Fruit fly (Drosophila melanogaster) whole organism, prepupa: ENCODE results near the gene Elp1.

ENCODE experiments used
- Blimp-1 ChIP-seq: fragments of 200-800 bp; sonication (Bioruptor generic); optimal IDR thresholded peaks from 3 replicates; lab custom pipeline; 2017; ENCODE audit warnings: missing biosample characterization, missing genetic modification characterization, mild to moderate bottlenecking, moderate library complexity, missing genetic modification reagents
- CG10631 ChIP-seq: fragments of 200-800 bp; sonication (Bioruptor generic); optimal IDR thresholded peaks from 2 replicates; lab custom pipeline; 2016; ENCODE audit warnings: missing biosample characterization, missing genetic modification characterization
- CG11762 ChIP-seq: fragments of 200-800 bp; sonication (Bioruptor generic); optimal IDR thresholded peaks from 3 replicates; lab custom pipeline; 2016; ENCODE audit warnings: missing biosample characterization, missing genetic modification characterization; ENCODE audit not compliant: insufficient read depth
- CG15336 ChIP-seq: fragments of 200-800 bp; sonication (Bioruptor generic); IDR thresholded peaks from 2 replicates; pipeline ENCODE4 v1.3.6; 2022; ENCODE audit warnings: missing biosample characterization, missing genetic modification characterization
- CG16779 ChIP-seq: fragments of 200-800 bp; sonication (Bioruptor generic); optimal IDR thresholded peaks from 3 replicates; lab custom pipeline; 2017; ENCODE audit warnings: missing biosample characterization, mild to moderate bottlenecking, missing genetic modification characterization
- CG3032 ChIP-seq: fragments of 200-800 bp; optimal IDR thresholded peaks from 2 replicates; lab custom pipeline; 2019; ENCODE audit warnings: missing biosample characterization, mild to moderate bottlenecking, missing genetic modification characterization, moderate library complexity
- CG31627 ChIP-seq: fragments of 200-800 bp; sonication (Bioruptor generic); optimal IDR thresholded peaks from 3 replicates; lab custom pipeline; 2016; ENCODE audit warnings: missing biosample characterization, missing genetic modification characterization
- CG32006 ChIP-seq: fragments of 200-800 bp; sonication (Bioruptor generic); optimal IDR thresholded peaks from 3 replicates; lab custom pipeline; 2017; ENCODE audit warnings: missing biosample characterization, mild to moderate bottlenecking, missing genetic modification characterization
- CG34406 ChIP-seq: fragments of 200-800 bp; sonication (Bioruptor generic); optimal IDR thresholded peaks from 3 replicates; lab custom pipeline; 2016; ENCODE audit warnings: missing biosample characterization, missing genetic modification characterization
- CG3919 ChIP-seq: fragments of 200-800 bp; sonication (Bioruptor generic); optimal IDR thresholded peaks from 3 replicates; lab custom pipeline; 2016; ENCODE audit warnings: missing biosample characterization, missing genetic modification characterization
- CG4318 ChIP-seq: fragments of 200-800 bp; sonication (Bioruptor generic); optimal IDR thresholded peaks from 3 replicates; lab custom pipeline; 2017; ENCODE audit warnings: missing biosample characterization, mild to moderate bottlenecking, missing genetic modification characterization
- CG6163 ChIP-seq: fragments of 200-800 bp; sonication (Bioruptor generic); IDR thresholded peaks from 3 replicates; pipeline ENCODE4 v1.3.6; 2022; ENCODE audit warnings: missing biosample characterization, missing genetic modification characterization
- CG6276 ChIP-seq: fragments of 200-800 bp; sonication (Bioruptor generic); optimal IDR thresholded peaks from 2 replicates; lab custom pipeline; 2017; ENCODE audit warnings: missing biosample characterization, mild to moderate bottlenecking, missing genetic modification characterization
- CG6792 ChIP-seq: fragments of 200-800 bp; sonication (Bioruptor generic); optimal IDR thresholded peaks from 3 replicates; lab custom pipeline; 2016; ENCODE audit warnings: missing biosample characterization, missing genetic modification characterization
- CG6808 ChIP-seq: fragments of 200-800 bp; sonication (Bioruptor generic); optimal IDR thresholded peaks from 3 replicates; lab custom pipeline; 2017; ENCODE audit warnings: missing biosample characterization, missing genetic modification characterization, mild to moderate bottlenecking, moderate library complexity, missing genetic modification reagents
- CG6854 ChIP-seq: fragments of 200-800 bp; sonication (Bioruptor generic); optimal IDR thresholded peaks from 2 replicates; lab custom pipeline; 2017; ENCODE audit warnings: missing biosample characterization, mild to moderate bottlenecking, missing genetic modification characterization
- CG7368 ChIP-seq: fragments of 200-800 bp; sonication (Bioruptor generic); optimal IDR thresholded peaks from 3 replicates; lab custom pipeline; 2016; ENCODE audit warnings: missing biosample characterization, missing genetic modification characterization
- CG8119 ChIP-seq: fragments of 200-800 bp; sonication (Bioruptor generic); IDR thresholded peaks from 3 replicates; pipeline ENCODE4 v1.3.6; 2022; ENCODE audit warnings: missing biosample characterization, missing genetic modification characterization
- CG8632 ChIP-seq: fragments of 200-800 bp; sonication (Bioruptor generic); optimal IDR thresholded peaks from 3 replicates; lab custom pipeline; 2016; ENCODE audit warnings: missing biosample characterization, missing genetic modification characterization
- CG9139 ChIP-seq: fragments of 200-800 bp; sonication (Bioruptor generic); optimal IDR thresholded peaks from 3 replicates; lab custom pipeline; 2017; ENCODE audit warnings: missing biosample characterization, mild to moderate bottlenecking, missing genetic modification characterization
- Eip75B ChIP-seq: fragments of 200-800 bp; sonication (Bioruptor generic); optimal IDR thresholded peaks from 3 replicates; lab custom pipeline; 2016; ENCODE audit warnings: missing biosample characterization, missing genetic modification characterization
- Eip78C ChIP-seq: fragments of 200-800 bp; sonication (Bioruptor generic); peaks from one replicate; lab custom pipeline; 2016; ENCODE audit warnings: missing biosample characterization, missing genetic modification characterization
- Eip93F ChIP-seq: fragments of 200-800 bp; sonication (Bioruptor generic); optimal IDR thresholded peaks from 2 replicates; lab custom pipeline; 2016; ENCODE audit warnings: missing biosample characterization, mild to moderate bottlenecking, missing genetic modification characterization
- Ets21C ChIP-seq: fragments of 200-800 bp; sonication (Bioruptor generic); optimal IDR thresholded peaks from 3 replicates; lab custom pipeline; 2016; ENCODE audit warnings: missing biosample characterization, missing genetic modification characterization
- Ets96B ChIP-seq: fragments of 200-800 bp; optimal IDR thresholded peaks from 2 replicates; lab custom pipeline; 2019; ENCODE audit warnings: missing biosample characterization, mild to moderate bottlenecking, missing genetic modification characterization, moderate library complexity
- Gug ChIP-seq: fragments of 200-800 bp; sonication (Bioruptor generic); IDR thresholded peaks from 2 replicates; pipeline ENCODE4 v1.3.6; 2022; ENCODE audit warnings: missing biosample characterization, missing genetic modification characterization
- Hr39 ChIP-seq: fragments of 200-800 bp; sonication (Bioruptor generic); optimal IDR thresholded peaks from 2 replicates; lab custom pipeline; 2016; ENCODE audit warnings: missing biosample characterization, missing genetic modification characterization
- Hr4 ChIP-seq: fragments of 200-800 bp; sonication (Bioruptor generic); optimal IDR thresholded peaks from 3 replicates; lab custom pipeline; 2016; ENCODE audit warnings: missing biosample characterization, missing genetic modification characterization
- Lpt ChIP-seq: fragments of 200-800 bp; sonication (Bioruptor generic); optimal IDR thresholded peaks from 3 replicates; lab custom pipeline; 2016; ENCODE audit warnings: missing biosample characterization, missing genetic modification characterization
- OdsH ChIP-seq: fragments of 200-800 bp; sonication (Bioruptor generic); optimal IDR thresholded peaks from 3 replicates; lab custom pipeline; 2016; ENCODE audit warnings: missing biosample characterization, missing genetic modification characterization
- Smox ChIP-seq: fragments of 200-800 bp; sonication (Bioruptor generic); optimal IDR thresholded peaks from 3 replicates; lab custom pipeline; 2016; ENCODE audit warnings: missing biosample characterization, missing genetic modification characterization
- Sox102F ChIP-seq: fragments of 200-800 bp; sonication (Bioruptor generic); optimal IDR thresholded peaks from 2 replicates; lab custom pipeline; 2016; ENCODE audit warnings: missing biosample characterization, mild to moderate bottlenecking, missing genetic modification characterization
- Sox14 ChIP-seq: fragments of 200-800 bp; sonication (Bioruptor generic); optimal IDR thresholded peaks from 3 replicates; lab custom pipeline; 2016; ENCODE audit warnings: missing biosample characterization, missing genetic modification characterization
- Sox15 ChIP-seq: fragments of 200-800 bp; sonication (Bioruptor generic); optimal IDR thresholded peaks from 3 replicates; lab custom pipeline; 2016; ENCODE audit warnings: missing biosample characterization, missing genetic modification characterization
- achi ChIP-seq: fragments of 200-800 bp; sonication (Bioruptor generic); optimal IDR thresholded peaks from 3 replicates; lab custom pipeline; 2016; ENCODE audit warnings: missing biosample characterization, missing genetic modification characterization
- acj6 ChIP-seq: fragments of 200-800 bp; sonication (Bioruptor generic); optimal IDR thresholded peaks from 3 replicates; lab custom pipeline; 2016; ENCODE audit warnings: missing biosample characterization, missing genetic modification characterization
- cyc ChIP-seq: fragments of 200-800 bp; sonication (Bioruptor generic); optimal IDR thresholded peaks from 3 replicates; lab custom pipeline; 2016; ENCODE audit warnings: missing biosample characterization, missing genetic modification characterization
- dac ChIP-seq: fragments of 200-800 bp; sonication (Bioruptor generic); optimal IDR thresholded peaks from 2 replicates; lab custom pipeline; 2017; ENCODE audit warnings: missing biosample characterization, mild to moderate bottlenecking, missing genetic modification characterization
- dsx ChIP-seq: fragments of 200-800 bp; optimal IDR thresholded peaks from 3 replicates; lab custom pipeline; 2019; ENCODE audit warnings: missing biosample characterization, mild to moderate bottlenecking, missing genetic modification characterization, moderate library complexity; ENCODE audit not compliant: poor library complexity, severe bottlenecking
- eg ChIP-seq: fragments of 200-800 bp; sonication (Bioruptor generic); IDR thresholded peaks from 3 replicates; pipeline ENCODE4 v1.3.6; 2022; ENCODE audit warnings: missing biosample characterization, missing genetic modification characterization
- esn ChIP-seq: fragments of 200-800 bp; sonication (Bioruptor generic); optimal IDR thresholded peaks from 2 replicates; lab custom pipeline; 2016; ENCODE audit warnings: missing biosample characterization, mild to moderate bottlenecking, missing genetic modification characterization, moderate library complexity
- fd85E ChIP-seq: fragments of 200-800 bp; sonication (Bioruptor generic); optimal IDR thresholded peaks from 3 replicates; lab custom pipeline; 2016; ENCODE audit warnings: missing biosample characterization, missing genetic modification characterization
- lz ChIP-seq: fragments of 200-800 bp; sonication (Bioruptor generic); optimal IDR thresholded peaks from 3 replicates; lab custom pipeline; 2016; ENCODE audit warnings: missing biosample characterization, missing genetic modification characterization
- net ChIP-seq: fragments of 200-800 bp; sonication (Bioruptor generic); optimal IDR thresholded peaks from 3 replicates; lab custom pipeline; 2016; ENCODE audit warnings: missing biosample characterization, missing genetic modification characterization
- pdm3 ChIP-seq: fragments of 200-800 bp; sonication (Bioruptor generic); optimal IDR thresholded peaks from 3 replicates; lab custom pipeline; 2016; ENCODE audit warnings: missing biosample characterization, missing genetic modification characterization
- salr ChIP-seq, 2 experiments: fragments of 200-800 bp; sonication (Bioruptor generic); optimal IDR thresholded peaks; 3 replicates each; lab custom pipeline; 2016 to 2018; ENCODE audit warnings: missing biosample characterization in 2 of 2, missing genetic modification characterization in 2 of 2, mild to moderate bottlenecking in 1 of 2
- spab ChIP-seq: fragments of 200-800 bp; sonication (Bioruptor generic); optimal IDR thresholded peaks from 2 replicates; lab custom pipeline; 2017; ENCODE audit warnings: missing biosample characterization, mild to moderate bottlenecking, missing genetic modification characterization, missing genetic modification reagents
- ss ChIP-seq, 2 experiments: fragments of 200-800 bp; sonication (Bioruptor generic); optimal IDR thresholded peaks; 2 replicates in 1 of 2; 3 replicates in 1 of 2; lab custom pipeline; 2017 to 2018; ENCODE audit warnings: mild to moderate bottlenecking in 2 of 2, missing biosample characterization in 2 of 2, missing genetic modification characterization in 2 of 2, moderate library complexity in 1 of 2
- svp ChIP-seq: fragments of 200-800 bp; sonication (Bioruptor generic); peaks from one replicate; lab custom pipeline; 2016; ENCODE audit warnings: missing biosample characterization, missing genetic modification characterization
- topi ChIP-seq: fragments of 200-800 bp; sonication (Bioruptor generic); optimal IDR thresholded peaks from 3 replicates; lab custom pipeline; 2016; ENCODE audit warnings: missing biosample characterization, missing genetic modification characterization
- vri ChIP-seq: fragments of 200-800 bp; sonication (Bioruptor generic); optimal IDR thresholded peaks from 3 replicates; lab custom pipeline; 2016; ENCODE audit warnings: missing biosample characterization, mild to moderate bottlenecking, missing genetic modification characterization

Gene Elp1

dm6 chr3R:11619709-11620409 is 30.9 kb upstream of the Elp1 start, which contains the start of the genes Jupiter and CG14710:
Gene Jupiter, minus strand, starts transcription at chr3R:11619906.
Gene CG14710, plus strand, starts transcription at chr3R:11620090.
- TF ChIP-seq esn (GFP tag; lab: Kevin White, UChicago) (peak; percentile 56), CG15336 (no peak; the same call in 1 of the 2 replicates), CG3919 (peak; percentile 59), dac (no peak), salr (GFP tag; optimal IDR thresholded peaks at IDR 0.05; lab: Kevin White, UChicago) (peak in 1 of 2 experiments; percentile 16), topi (GFP tag; lab: Kevin White, UChicago) (peak; percentile 36), Sox102F (GFP tag; lab: Kevin White, UChicago) (no peak), Hr39 (GFP tag; lab: Kevin White, UChicago) (peak; percentile 65), Gug (GFP tag; lab: Robert Waterston, UW) (peak; percentile 50; the same call in 1 of the 2 replicates), CG6276 (GFP tag; lab: Kevin White, UChicago) (no peak), CG16779 (tag; lab: Kevin White, UChicago) (no peak), Ets96B (tag; lab: Kevin White, UChicago) (peak; percentile 19), CG6808 (GFP tag; lab: Kevin White, UChicago) (no peak), CG9139 (no peak), CG10631 (GFP tag; lab: Kevin White, UChicago) (no peak), Eip75B (GFP tag; lab: Kevin White, UChicago) (no peak), acj6 (GFP tag; lab: Kevin White, UChicago) (peak; percentile 41), Hr4 (GFP tag; lab: Kevin White, UChicago) (peak; percentile 37), Lpt (GFP tag; lab: Kevin White, UChicago) (no peak), ss (GFP tag; optimal IDR thresholded peaks at IDR 0.05; lab: Kevin White, UChicago) (peak; percentile 52 to 61), CG7368 (GFP tag; lab: Kevin White, UChicago) (peak; percentile 6), CG8632 (GFP tag; lab: Kevin White, UChicago) (no peak), Sox14 (GFP tag; lab: Kevin White, UChicago) (peak; percentile 67), CG31627 (GFP tag; lab: Kevin White, UChicago) (peak; percentile 78), CG32006 (GFP tag; lab: Kevin White, UChicago) (no peak), CG11762 (GFP tag; lab: Kevin White, UChicago) (peak; percentile 27), eg (GFP tag; lab: Robert Waterston, UW) (peak; percentile 70; the same call in 2 of the 3 replicates), CG8119 (GFP tag; lab: Robert Waterston, UW) (peak; percentile 37; the same call in 1 of the 3 replicates), spab (GFP tag; lab: Kevin White, UChicago) (no peak), achi (peak; percentile 30), svp (no peak), CG3032 (tag; lab: Kevin White, UChicago) (peak; percentile 52), OdsH (GFP tag; lab: Kevin White, UChicago) (peak; percentile 47), CG6854 (peak; percentile 54), dsx (GFP tag; lab: Kevin White, UChicago) (peak; percentile 51), vri (GFP tag; lab: Kevin White, UChicago) (no peak), net (no peak), CG4318 (GFP tag; lab: Kevin White, UChicago) (no peak), Smox (GFP tag; lab: Kevin White, UChicago) (no peak), fd85E (GFP tag; lab: Kevin White, UChicago) (no peak), pdm3 (no peak), lz (GFP tag; lab: Kevin White, UChicago) (peak; percentile 73), Blimp-1 (GFP tag; lab: Kevin White, UChicago) (no peak), Sox15 (peak; percentile 49), Eip78C (GFP tag; lab: Kevin White, UChicago) (peak; percentile 68), cyc (GFP tag; lab: Kevin White, UChicago) (peak; percentile 72), CG6792 (GFP tag; lab: Kevin White, UChicago) (peak; percentile 17), CG6163 (no peak), CG34406 (GFP tag; lab: Kevin White, UChicago) (no peak), Eip93F (GFP tag; lab: Kevin White, UChicago) (no peak), Ets21C (GFP tag; lab: Kevin White, UChicago) (peak; percentile 64)
